Fruit fly (Drosophila melanogaster): ENCODE results near the gene CG7950.

Gene CG7950

DNA sequence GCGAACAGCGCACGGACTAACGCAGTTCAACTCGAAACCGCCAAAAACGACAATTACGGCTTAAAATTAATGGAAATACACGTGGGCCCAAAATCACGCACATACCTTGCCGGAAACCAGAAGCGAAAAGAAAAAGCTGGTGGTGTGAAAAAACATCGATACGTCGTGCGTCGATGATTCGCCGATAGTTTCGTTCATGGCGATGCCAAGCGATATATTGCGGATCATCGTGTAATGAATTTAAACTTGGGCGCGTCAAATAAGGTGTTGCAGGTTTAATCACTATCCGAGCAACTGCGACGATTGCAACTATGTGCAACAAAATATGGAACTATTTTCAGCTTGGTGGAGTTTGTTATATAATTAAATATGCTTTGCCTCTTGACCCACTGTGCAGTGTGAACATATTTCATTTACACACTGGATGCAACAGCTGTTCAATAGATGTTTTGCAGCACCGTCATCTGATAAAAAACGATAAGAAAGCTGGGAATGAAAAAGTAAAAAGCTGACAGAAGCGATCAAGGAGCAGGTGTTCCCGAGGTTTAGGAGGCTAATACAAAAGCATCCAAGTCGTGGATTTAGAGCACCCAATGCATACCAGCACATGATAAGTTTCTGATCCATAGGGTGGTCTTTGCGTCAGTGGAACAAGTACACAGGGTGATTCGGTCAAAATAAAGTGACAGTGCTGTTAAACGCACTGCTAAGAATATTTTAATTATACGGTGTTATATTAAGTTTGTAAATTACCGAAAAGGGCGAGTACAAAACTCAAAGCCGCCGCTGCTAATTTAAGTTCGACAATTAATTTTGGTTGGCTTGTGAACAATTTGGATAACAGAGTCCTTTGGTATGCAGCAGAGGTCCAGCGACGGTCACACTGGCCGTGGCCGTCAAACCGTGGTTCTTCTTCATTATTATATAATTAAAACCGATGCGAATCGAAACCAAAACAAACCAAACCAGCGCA lies 10.3 kb upstream of the CG7950 start, which contains the start of the genes RpL32 and CG7943 (continued):
- TF ChIP-seq ttk (GFP tag; IDR thresholded peaks at IDR 0.05) (peak; percentile 88), aop (GFP tag; IDR thresholded peaks at IDR 0.05) (peak; percentile 88), CG6765 (GFP tag; optimal IDR thresholded peaks at IDR 0.05) (peak; percentile 95), ssp (GFP tag; IDR thresholded peaks at IDR 0.05) (peak; percentile 91), salm (tag; optimal IDR thresholded peaks at IDR 0.05) (peak; percentile 86), CG30431 (GFP tag; optimal IDR thresholded peaks at IDR 0.05) (peak; percentile 71), sug (tag; optimal IDR thresholded peaks at IDR 0.05) (peak; percentile 95), Bgb (GFP tag; IDR thresholded peaks at IDR 0.05; ENCODE audit: partially characterized antibody) (peak; percentile 100), CG18476 (GFP tag; optimal IDR thresholded peaks at IDR 0.05) (peak; percentile 94), Myb (GFP tag; optimal IDR thresholded peaks at IDR 0.05) (peak; percentile 84), Pdp1 (GFP tag; optimal IDR thresholded peaks at IDR 0.05) (peak; percentile 98 to 99), Dbx (GFP tag; IDR thresholded peaks at IDR 0.05) (peak; percentile 98), CG3407 (GFP tag; optimal IDR thresholded peaks at IDR 0.05) (peak; percentile 81), pan (optimal IDR thresholded peaks at IDR 0.05) (no peak), pan (GFP tag; optimal IDR thresholded peaks at IDR 0.05 in 1 of 2, IDR thresholded peaks at IDR 0.05 in 1 of 2) (peak in 1 of 2 experiments; percentile 96), CG8089 (GFP tag; optimal IDR thresholded peaks at IDR 0.05) (peak; percentile 91), zen2 (GFP tag; IDR thresholded peaks at IDR 0.05; ENCODE audit: partially characterized antibody) (peak; percentile 100), p53 (GFP tag; optimal IDR thresholded peaks at IDR 0.05) (peak; percentile 94), CG7987 (GFP tag; optimal IDR thresholded peaks at IDR 0.05) (peak; percentile 98), CG17359 (tag; optimal IDR thresholded peaks at IDR 0.05) (peak; percentile 93), wdn (GFP tag; IDR thresholded peaks at IDR 0.05) (peak; percentile 91), CHES-1-like (GFP tag; optimal IDR thresholded peaks at IDR 0.05) (peak; percentile 91), sna (GFP tag; IDR thresholded peaks at IDR 0.05; ENCODE audit: partially characterized antibody) (peak; percentile 100), NC2β (GFP tag; optimal IDR thresholded peaks at IDR 0.05) (peak; percentile 98), inv (GFP tag; IDR thresholded peaks at IDR 0.05; ENCODE audit: partially characterized antibody) (peak; percentile 100), CG10543 (GFP tag; optimal IDR thresholded peaks at IDR 0.05) (peak; percentile 97), Hsf (GFP tag; optimal IDR thresholded peaks at IDR 0.05) (peak; percentile 93), tll (GFP tag; optimal IDR thresholded peaks at IDR 0.05) (peak; percentile 40 to 85), knrl (GFP tag; IDR thresholded peaks at IDR 0.05; ENCODE audit: partially characterized antibody) (peak; percentile 100), CG12236 (GFP tag; optimal IDR thresholded peaks at IDR 0.05) (peak; percentile 87), Atf-2 (GFP tag; optimal IDR thresholded peaks at IDR 0.05) (peak; percentile 80), lilli (GFP tag; optimal IDR thresholded peaks at IDR 0.05) (peak; percentile 93), CG15011 (GFP tag; optimal IDR thresholded peaks at IDR 0.05) (peak; percentile 91), CG9932 (GFP tag; IDR thresholded peaks at IDR 0.05) (peak; percentile 99), CG11723 (GFP tag; optimal IDR thresholded peaks at IDR 0.05) (peak; percentile 87), Jarid2 (GFP tag; optimal IDR thresholded peaks at IDR 0.05) (peak; percentile 85), tx (GFP tag; optimal IDR thresholded peaks at IDR 0.05) (peak; percentile 83), unc-4 (GFP tag; IDR thresholded peaks at IDR 0.05; ENCODE audit: partially characterized antibody) (peak; percentile 99), Dip2 (GFP tag; IDR thresholded peaks at IDR 0.05) (peak; percentile 69), CG9727 (GFP tag; optimal IDR thresholded peaks at IDR 0.05) (peak; percentile 97), stc (GFP tag; IDR thresholded peaks at IDR 0.05) (peak; percentile 95), hth (optimal IDR thresholded peaks at IDR 0.05) (no peak), Sin3A (optimal IDR thresholded peaks at IDR 0.05) (peak; percentile 98), Vsx1 (GFP tag; optimal IDR thresholded peaks at IDR 0.05) (peak; percentile 89), Asciz (GFP tag; optimal IDR thresholded peaks at IDR 0.05) (peak; percentile 92), CG6791 (GFP tag; IDR thresholded peaks at IDR 0.05; ENCODE audit: partially characterized antibody) (peak; percentile 100), row (GFP tag; IDR thresholded peaks at IDR 0.05) (peak; percentile 96), CG9609 (GFP tag; optimal IDR thresholded peaks at IDR 0.05) (peak; percentile 91)
